Worm (Caenorhabditis elegans): ENCODE data around the gene C06H2.7.

- TF ChIP-seq med-1 (GFP tag; optimal IDR thresholded peaks at IDR 0.05; ENCODE audit: insufficient read depth) (no peak), flt-1 (GFP tag; IDR thresholded peaks at IDR 0.05) (no peak), ztf-23 (GFP tag; IDR thresholded peaks at IDR 0.05) (no peak), klf-2 (GFP tag; conservative IDR thresholded peaks at IDR 0.05) (no peak), T22C8.4 (GFP tag; IDR thresholded peaks at IDR 0.05) (no peak), ztf-29 (GFP tag; IDR thresholded peaks at IDR 0.05) (no peak)
Observed at ce11 chrV:11164475-11164874, 19.9 kb upstream of the C06H2.7 start, which contains the start of gene srg-40.
